Fruit fly (Drosophila melanogaster) whole organism, embryonic: ENCODE measurements around the gene CG11155.
A peak's percentile ranks its signal among the peaks of the same experiment; 100 is the strongest.

Experiments
- BEAF-32 ChIP-seq: fragments of 200-800 bp; sonication (Bioruptor generic); optimal IDR thresholded peaks from 3 replicates; lab custom pipeline; 2017; ENCODE audit warnings: missing biosample characterization, missing genetic modification characterization, mild to moderate bottlenecking, moderate library complexity, missing genetic modification reagents
- CG15073 ChIP-seq: fragments of 200-800 bp; sonication (Bioruptor generic); optimal IDR thresholded peaks from 2 replicates; lab custom pipeline; 2016; ENCODE audit warnings: missing biosample characterization, missing genetic modification characterization
- CG1603 ChIP-seq: fragments of 200-800 bp; sonication (Bioruptor generic); optimal IDR thresholded peaks from 2 replicates; lab custom pipeline; 2019; ENCODE audit warnings: missing biosample characterization, mild to moderate bottlenecking, missing genetic modification characterization, moderate library complexity
- CG17385 ChIP-seq: fragments of 200-800 bp; sonication (Bioruptor generic); optimal IDR thresholded peaks from 3 replicates; lab custom pipeline; 2018; ENCODE audit warnings: missing biosample characterization, mild to moderate bottlenecking, missing genetic modification characterization
- CG17802 ChIP-seq: fragments of 200-800 bp; sonication (Bioruptor generic); optimal IDR thresholded peaks from 2 replicates; lab custom pipeline; 2018; ENCODE audit warnings: missing biosample characterization, mild to moderate bottlenecking, missing genetic modification characterization, moderate library complexity
- CG17829 ChIP-seq: fragments of 200-800 bp; optimal IDR thresholded peaks from 2 replicates; lab custom pipeline; 2019; ENCODE audit warnings: missing biosample characterization, mild to moderate bottlenecking, missing genetic modification characterization, moderate library complexity
- CG2120 ChIP-seq: fragments of 200-800 bp; sonication (Bioruptor generic); optimal IDR thresholded peaks from 3 replicates; lab custom pipeline; 2016; ENCODE audit warnings: missing biosample characterization, missing genetic modification characterization
- CG7556 ChIP-seq: fragments of 200-800 bp; sonication (Bioruptor generic); optimal IDR thresholded peaks from 2 replicates; lab custom pipeline; 2017; ENCODE audit warnings: missing biosample characterization, mild to moderate bottlenecking, missing genetic modification characterization
- CG8924 ChIP-seq: fragments of 200-800 bp; optimal IDR thresholded peaks from 3 replicates; lab custom pipeline; 2019; ENCODE audit warnings: missing biosample characterization, mild to moderate bottlenecking, missing genetic modification characterization, moderate library complexity
- CG8944 ChIP-seq: fragments of 200-800 bp; sonication (Bioruptor generic); optimal IDR thresholded peaks from 3 replicates; lab custom pipeline; 2016; ENCODE audit warnings: missing biosample characterization, missing genetic modification characterization
- Eip74EF ChIP-seq, 2 experiments: fragments of 200-800 bp in 1 of 2; fragments of >200 bp in 1 of 2; sonication (Bioruptor generic) in 1 of 2; optimal IDR thresholded peaks; 2 replicates each; lab custom pipeline; 2017 to 2019; ENCODE audit warnings: missing biosample characterization in 2 of 2, missing genetic modification characterization in 2 of 2, mild to moderate bottlenecking in 1 of 2, moderate library complexity in 1 of 2
- NC2α ChIP-seq: fragments of 200-800 bp; sonication (Bioruptor generic); optimal IDR thresholded peaks from 2 replicates; lab custom pipeline; 2016; ENCODE audit warnings: missing biosample characterization, missing genetic modification characterization
- Ssrp ChIP-seq: fragments of 200-800 bp; sonication (Bioruptor generic); optimal IDR thresholded peaks from 2 replicates; lab custom pipeline; 2018; ENCODE audit warnings: missing biosample characterization, mild to moderate bottlenecking, missing genetic modification characterization, moderate library complexity
- Vsx1 ChIP-seq: fragments of 200-800 bp; sonication (Bioruptor generic); optimal IDR thresholded peaks from 2 replicates; lab custom pipeline; 2017; ENCODE audit warnings: missing biosample characterization, mild to moderate bottlenecking, missing genetic modification characterization, missing genetic modification reagents
- bowl ChIP-seq: fragments of 200-800 bp; sonication (Bioruptor generic); IDR thresholded peaks from 2 replicates; pipeline ENCODE4 v1.3.6; 2022; ENCODE audit warnings: missing biosample characterization, missing genetic modification characterization
- cad ChIP-seq: fragments of >200 bp; optimal IDR thresholded peaks from 2 replicates; lab custom pipeline; 2017; ENCODE audit warnings: missing biosample characterization, missing genetic modification characterization
- chinmo ChIP-seq: fragments of 200-800 bp; sonication (Bioruptor generic); IDR thresholded peaks from 4 replicates; pipeline ENCODE4 v1.3.6; 2022; ENCODE audit warnings: missing biosample characterization, missing genetic modification characterization; ENCODE audit not compliant: partially characterized antibody
- cwo ChIP-seq: fragments of 200-800 bp; sonication (Bioruptor generic); optimal IDR thresholded peaks from 3 replicates; lab custom pipeline; 2017; ENCODE audit warnings: missing biosample characterization, missing genetic modification characterization, mild to moderate bottlenecking, moderate library complexity, missing genetic modification reagents
- jigr1 ChIP-seq: fragments of 200-800 bp; sonication (Bioruptor generic); IDR thresholded peaks from 3 replicates; pipeline ENCODE4 v1.3.6; 2022; ENCODE audit warnings: missing biosample characterization, missing genetic modification characterization
- pita ChIP-seq: fragments of 200-800 bp; sonication (Bioruptor generic); optimal IDR thresholded peaks from 2 replicates; lab custom pipeline; 2017; ENCODE audit warnings: missing biosample characterization, mild to moderate bottlenecking, missing genetic modification characterization
- tup ChIP-seq: fragments of 200-800 bp; sonication (Bioruptor generic); optimal IDR thresholded peaks from 2 replicates; lab custom pipeline; 2016; ENCODE audit warnings: missing biosample characterization, mild to moderate bottlenecking, missing genetic modification characterization, moderate library complexity

Gene CG11155

dm6 chr4:1186828-1187227 lies 60.4 kb downstream of the CG11155 start (continued):
- TF ChIP-seq Eip74EF (GFP tag; optimal IDR thresholded peaks at IDR 0.05; lab: Kevin White, UChicago): no peak
- no peak for TF ChIP-seq CG7556
- TF ChIP-seq chinmo (GFP tag; lab: Robert Waterston, UW): no peak
- TF ChIP-seq CG17385 (GFP tag; lab: Kevin White, UChicago): no peak
- no peak for TF ChIP-seq Vsx1 (GFP tag; lab: Kevin White, UChicago)
- TF ChIP-seq pita (GFP tag; lab: Kevin White, UChicago): no peak
- no peak for TF ChIP-seq CG8944
- no peak for TF ChIP-seq Ssrp (tag; lab: Kevin White, UChicago)
- peak; percentile 47 for TF ChIP-seq CG1603 (tag; lab: Kevin White, UChicago)
- TF ChIP-seq cwo: no peak
- peak; percentile 14 for TF ChIP-seq BEAF-32 (GFP tag; lab: Kevin White, UChicago)
- TF ChIP-seq CG17829 (tag; lab: Kevin White, UChicago): no peak
- no peak for TF ChIP-seq CG2120 (GFP tag; lab: Kevin White, UChicago)
- no peak for TF ChIP-seq bowl
- no peak for TF ChIP-seq CG8924 (tag; lab: Kevin White, UChicago)
- no peak for TF ChIP-seq jigr1 (GFP tag; lab: Robert Waterston, UW)
- no peak for TF ChIP-seq cad (GFP tag; lab: Kevin White, UChicago)
- TF ChIP-seq NC2α (GFP tag; lab: Kevin White, UChicago): no peak
- no peak for TF ChIP-seq tup (GFP tag; lab: Kevin White, UChicago)
- TF ChIP-seq CG15073 (GFP tag; lab: Kevin White, UChicago): no peak
- TF ChIP-seq CG17802 (tag; lab: Kevin White, UChicago): peak; percentile 58
